Fruit fly (Drosophila melanogaster) whole organism, pupa: Measurements from ENCODE around the gene Mcm5.

Source experiments
- CG10348 ChIP-seq: fragments of 200-800 bp; sonication (Bioruptor generic); IDR thresholded peaks from 2 replicates; pipeline ENCODE4 v1.3.6; 2022; ENCODE audit warnings: missing biosample characterization, missing genetic modification characterization
- CG12605 ChIP-seq: fragments of 200-800 bp; sonication (Bioruptor generic); IDR thresholded peaks from 2 replicates; pipeline ENCODE4 v1.3.6; 2022; ENCODE audit warnings: missing biosample characterization, missing genetic modification characterization
- CG13204 ChIP-seq: fragments of 200-800 bp; sonication (Bioruptor generic); optimal IDR thresholded peaks from 2 replicates; lab custom pipeline; 2018; ENCODE audit warnings: missing biosample characterization, mild to moderate bottlenecking, missing genetic modification characterization, moderate library complexity
- CG14655 ChIP-seq: fragments of 200-800 bp; sonication (Bioruptor generic); optimal IDR thresholded peaks from 3 replicates; lab custom pipeline; 2017; ENCODE audit warnings: mild to moderate bottlenecking, missing biosample characterization, missing genetic modification reagents, missing genetic modification characterization
- CG15710 ChIP-seq: fragments of 200-800 bp; sonication (Bioruptor generic); optimal IDR thresholded peaks from 2 replicates; lab custom pipeline; 2018; ENCODE audit warnings: missing biosample characterization, mild to moderate bottlenecking, missing genetic modification characterization, moderate library complexity
- CG17806 ChIP-seq: fragments of 200-800 bp; sonication (Bioruptor generic); optimal IDR thresholded peaks from 2 replicates; lab custom pipeline; 2018; ENCODE audit warnings: missing biosample characterization, mild to moderate bottlenecking, missing genetic modification characterization, moderate library complexity
- CG32121 ChIP-seq: fragments of 200-800 bp; sonication (Bioruptor generic); IDR thresholded peaks from 2 replicates; pipeline ENCODE4 v1.3.6; 2022; ENCODE audit warnings: missing biosample characterization, missing genetic modification characterization
- CG34367 ChIP-seq: fragments of 200-800 bp; sonication (Bioruptor generic); optimal IDR thresholded peaks from 2 replicates; lab custom pipeline; 2018; ENCODE audit warnings: missing biosample characterization, mild to moderate bottlenecking, missing genetic modification characterization
- CG4496 ChIP-seq: fragments of 200-800 bp; sonication (Bioruptor generic); IDR thresholded peaks from 3 replicates; pipeline ENCODE4 v1.3.6; 2022; ENCODE audit warnings: missing biosample characterization, missing genetic modification characterization
- CG8159 ChIP-seq: fragments of 200-800 bp; sonication (Bioruptor generic); optimal IDR thresholded peaks from 3 replicates; lab custom pipeline; 2018; ENCODE audit warnings: missing biosample characterization, mild to moderate bottlenecking, missing genetic modification characterization, moderate library complexity
- CG8301 ChIP-seq: fragments of 200-800 bp; sonication (Bioruptor generic); optimal IDR thresholded peaks from 2 replicates; lab custom pipeline; 2018; ENCODE audit warnings: missing biosample characterization, mild to moderate bottlenecking, missing genetic modification characterization
- CG9948 ChIP-seq: fragments of 200-800 bp; sonication (Bioruptor generic); optimal IDR thresholded peaks from 2 replicates; lab custom pipeline; 2018; ENCODE audit warnings: missing biosample characterization, mild to moderate bottlenecking, missing genetic modification characterization, moderate library complexity
- D1 ChIP-seq: fragments of 200-800 bp; sonication (Bioruptor generic); optimal IDR thresholded peaks from 2 replicates; lab custom pipeline; 2018; ENCODE audit warnings: missing biosample characterization, mild to moderate bottlenecking, missing genetic modification characterization, moderate library complexity
- EcR ChIP-seq: fragments of 200-800 bp; sonication (Bioruptor generic); optimal IDR thresholded peaks from 3 replicates; lab custom pipeline; 2019; ENCODE audit warnings: missing biosample characterization, missing genetic modification characterization, mild to moderate bottlenecking, moderate library complexity, missing genetic modification reagents
- Ets98B ChIP-seq: fragments of 200-800 bp; sonication (Bioruptor generic); IDR thresholded peaks from 2 replicates; pipeline ENCODE4 v1.3.6; 2022; ENCODE audit warnings: missing biosample characterization, missing genetic modification characterization
- Pif1A ChIP-seq: fragments of 200-800 bp; sonication (Bioruptor generic); optimal IDR thresholded peaks from 3 replicates; lab custom pipeline; 2016; ENCODE audit warnings: missing biosample characterization, missing genetic modification characterization
- Pif1B ChIP-seq: fragments of 200-800 bp; sonication (Bioruptor generic); optimal IDR thresholded peaks from 3 replicates; lab custom pipeline; 2016; ENCODE audit warnings: missing biosample characterization, missing genetic modification characterization
- Snoo ChIP-seq: fragments of 200-800 bp; sonication (Bioruptor generic); optimal IDR thresholded peaks from 3 replicates; lab custom pipeline; 2017; ENCODE audit warnings: missing biosample characterization, mild to moderate bottlenecking, missing genetic modification characterization, inconsistent platforms
- fd96Ca ChIP-seq: fragments of 200-800 bp; sonication (Bioruptor generic); IDR thresholded peaks from 3 replicates; pipeline ENCODE4 v1.3.6; 2022; ENCODE audit warnings: missing biosample characterization, missing genetic modification characterization
- gl ChIP-seq: fragments of 200-800 bp; sonication (Bioruptor generic); optimal IDR thresholded peaks from 2 replicates; lab custom pipeline; 2018; ENCODE audit warnings: missing biosample characterization, mild to moderate bottlenecking, missing genetic modification characterization
- rn ChIP-seq: fragments of 200-800 bp; sonication (Bioruptor generic); IDR thresholded peaks from 2 replicates; pipeline ENCODE4 v1.3.6; 2022; ENCODE audit warnings: missing biosample characterization, missing genetic modification characterization

Gene Mcm5

dm6 chr3R:10788186-10788585, at the start of gene Mcm5, which contains the start of gene Art1:
Gene Mcm5 (plus strand): TSS chr3R:10788524.
Gene Art1 (minus strand): TSS chr3R:10788226.
- TF ChIP-seq CG13204 (no peak), CG8159 (tag; lab: Kevin White, UChicago) (no peak), CG10348 (GFP tag; lab: Robert Waterston, UW) (no peak), CG9948 (tag; lab: Kevin White, UChicago) (no peak), CG17806 (tag; lab: Kevin White, UChicago) (no peak), Snoo (tag; lab: Kevin White, UChicago) (no peak), fd96Ca (GFP tag; lab: Robert Waterston, UW) (no peak), D1 (tag; lab: Kevin White, UChicago) (no peak)

dm6 chr3R:10747650-10748049, 40.7 kb upstream of the Mcm5 start:
- TF ChIP-seq rn (GFP tag; lab: Robert Waterston, UW) (no peak), CG17806 (tag; lab: Kevin White, UChicago) (no peak), fd96Ca (GFP tag; lab: Robert Waterston, UW) (0 out of 3 replicates have a peak, but pooled peaks have one; percentile 19), CG10348 (GFP tag; lab: Robert Waterston, UW) (no peak)

- TF ChIP-seq CG8301 (tag; lab: Kevin White, UChicago) (no peak), CG12605 (GFP tag; lab: Robert Waterston, UW) (no peak), CG34367 (no peak), rn (GFP tag; lab: Robert Waterston, UW) (no peak), Snoo (tag; lab: Kevin White, UChicago) (no peak)
These were observed 37.3 kb upstream of the Mcm5 start, which contains the start of gene TkR86C for dm6 chr3R:10751061-10751460. Gene TkR86C (minus strand): TSS chr3R:10751228.

- TF ChIP-seq Ets98B (GFP tag; lab: Robert Waterston, UW) (no peak), Snoo (tag; lab: Kevin White, UChicago) (no peak), D1 (tag; lab: Kevin White, UChicago) (no peak), CG17806 (tag; lab: Kevin White, UChicago) (no peak), Pif1A (no peak), CG14655 (no peak), Pif1B (GFP tag; lab: Kevin White, UChicago) (no peak), CG13204 (no peak), CG34367 (no peak), CG9948 (tag; lab: Kevin White, UChicago) (no peak), gl (tag; lab: Kevin White, UChicago) (no peak), CG10348 (GFP tag; lab: Robert Waterston, UW) (no peak), CG8159 (tag; lab: Kevin White, UChicago) (no peak)
These were observed 32.8 kb upstream of the Mcm5 start, which contains the start of gene CG14691 for dm6 chr3R:10755534-10755933. Gene CG14691 (minus strand): TSS chr3R:10755634.

dm6 chr3R:10759348-10759847, 28.9 kb upstream of the Mcm5 start, which contains the start of gene CG31272:
Gene CG31272 (minus strand): TSS chr3R:10759398.
- no peak for TF ChIP-seq CG34367

- no peak for TF ChIP-seq Snoo (tag; lab: Kevin White, UChicago)
- TF ChIP-seq CG8159 (tag; lab: Kevin White, UChicago), result no peak
- TF ChIP-seq CG34367, result no peak
- no peak for TF ChIP-seq Pif1A
- TF ChIP-seq rn (GFP tag; lab: Robert Waterston, UW), result 0 out of 2 replicates have a peak, but pooled peaks have one; percentile 26
- peak; percentile 44 for TF ChIP-seq Ets98B (GFP tag; lab: Robert Waterston, UW)
- no peak for TF ChIP-seq gl (tag; lab: Kevin White, UChicago)
- no peak for TF ChIP-seq EcR (GFP tag; lab: Kevin White, UChicago)
- TF ChIP-seq D1 (tag; lab: Kevin White, UChicago), result no peak
- peak; percentile 66; the same call in 2 of the 3 replicates for TF ChIP-seq CG4496
- peak; percentile 67 for TF ChIP-seq CG32121 (GFP tag; lab: Robert Waterston, UW)
- TF ChIP-seq CG15710, result no peak
- TF ChIP-seq Pif1B (GFP tag; lab: Kevin White, UChicago), result no peak
- TF ChIP-seq, all 21 proteins: peak for 4
These were observed 27.1 kb upstream of the Mcm5 start, which contains the start of the genes MED7 and Cap-H2 for dm6 chr3R:10760966-10761855. Gene MED7 (minus strand): TSS chr3R:10761032. Gene Cap-H2 (plus strand): TSS chr3R:10761310.

- peak; percentile 62; the same call in 1 of the 2 replicates for TF ChIP-seq CG32121 (GFP tag; lab: Robert Waterston, UW)
- TF ChIP-seq EcR (GFP tag; lab: Kevin White, UChicago), result no peak
- no peak for TF ChIP-seq Pif1B (GFP tag; lab: Kevin White, UChicago)
- TF ChIP-seq CG34367, result no peak
- TF ChIP-seq CG14655, result no peak
- TF ChIP-seq Ets98B (GFP tag; lab: Robert Waterston, UW), result 0 out of 2 replicates have a peak, but pooled peaks have one; percentile 21
- peak; percentile 65; the same call in 2 of the 3 replicates for TF ChIP-seq CG4496
These were observed 26.3 kb upstream of the Mcm5 start for dm6 chr3R:10761980-10762379.
